Fruit fly (Drosophila melanogaster): ENCODE measurements around the gene Gale.

Gene Gale

dm6 chr3L:642865-643738 is 5.3 kb upstream of the Gale start:
- no peak for TF ChIP-seq CG31627 (GFP tag; optimal IDR thresholded peaks at IDR 0.05)
- peak; percentile 0 for TF ChIP-seq vri (GFP tag; optimal IDR thresholded peaks at IDR 0.05)
- peak; percentile 92 for TF ChIP-seq fkh (GFP tag; optimal IDR thresholded peaks at IDR 0.05)

DNA sequence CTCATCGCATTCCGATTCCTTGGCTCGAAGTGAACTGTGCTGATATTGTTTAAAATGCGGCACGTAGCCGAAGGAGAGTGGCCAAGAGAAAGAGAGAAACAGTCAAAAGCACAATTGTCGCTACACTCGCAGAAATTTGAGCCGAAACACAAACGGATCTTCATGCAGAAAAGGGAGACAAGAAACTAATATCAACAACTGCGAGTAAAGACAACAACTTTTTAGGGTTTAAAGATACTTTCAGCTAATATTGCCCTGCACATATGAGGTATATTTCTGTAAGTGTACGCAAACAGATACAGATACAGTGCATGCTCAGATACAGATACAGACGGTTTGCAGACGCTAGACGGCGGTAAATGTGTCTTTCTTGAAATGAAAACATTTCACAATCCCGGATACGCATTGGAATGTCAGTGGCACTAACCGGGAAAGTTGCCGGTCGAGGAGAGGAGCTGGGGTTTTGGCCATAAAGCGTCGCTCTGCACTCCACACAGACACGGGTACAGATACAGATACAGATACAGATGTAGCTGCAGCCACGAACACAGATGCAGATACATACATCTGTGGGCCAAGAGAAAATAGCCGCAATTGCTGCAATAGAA is 4.1 kb upstream of the Gale start:
- peak; percentile 86 for TF ChIP-seq CG1621 (tag; optimal IDR thresholded peaks at IDR 0.05)
- TF ChIP-seq fd85E (GFP tag; optimal IDR thresholded peaks at IDR 0.05): peak; percentile 65
- peak; percentile 92 for TF ChIP-seq Eip75B (GFP tag; optimal IDR thresholded peaks at IDR 0.05)
- TF ChIP-seq Eip93F (GFP tag; optimal IDR thresholded peaks at IDR 0.05): peak; percentile 47
- TF ChIP-seq CG6276 (GFP tag; optimal IDR thresholded peaks at IDR 0.05): peak; percentile 87
- peak; percentile 82 for TF ChIP-seq dsx (GFP tag; optimal IDR thresholded peaks at IDR 0.05; ENCODE audit: poor library complexity, severe bottlenecking)
- TF ChIP-seq Hr39 (GFP tag; optimal IDR thresholded peaks at IDR 0.05): peak; percentile 91
- TF ChIP-seq CG6792 (GFP tag; optimal IDR thresholded peaks at IDR 0.05): peak; percentile 89
- peak; percentile 77 for TF ChIP-seq CG6808 (GFP tag; optimal IDR thresholded peaks at IDR 0.05)
- peak; percentile 94 for TF ChIP-seq CG15336 (GFP tag; IDR thresholded peaks at IDR 0.05)
- TF ChIP-seq CG9139 (GFP tag; optimal IDR thresholded peaks at IDR 0.05): peak; percentile 50
- TF ChIP-seq achi (GFP tag; optimal IDR thresholded peaks at IDR 0.05): peak; percentile 92
- peak; percentile 81 for TF ChIP-seq CG3032 (tag; optimal IDR thresholded peaks at IDR 0.05)
- TF ChIP-seq Hr38 (GFP tag; optimal IDR thresholded peaks at IDR 0.05): peak; percentile 70
- TF ChIP-seq Hr4 (GFP tag; optimal IDR thresholded peaks at IDR 0.05): peak; percentile 98
- TF ChIP-seq CG31627 (GFP tag; optimal IDR thresholded peaks at IDR 0.05): peak; percentile 91
- peak; percentile 89 for TF ChIP-seq topi (GFP tag; optimal IDR thresholded peaks at IDR 0.05)
- peak; percentile 87 for TF ChIP-seq lz (GFP tag; optimal IDR thresholded peaks at IDR 0.05)
- TF ChIP-seq CG7368 (GFP tag; optimal IDR thresholded peaks at IDR 0.05): peak; percentile 92
- peak; percentile 92 for TF ChIP-seq Gug (GFP tag; IDR thresholded peaks at IDR 0.05)
- TF ChIP-seq net (GFP tag; optimal IDR thresholded peaks at IDR 0.05): peak; percentile 90
- TF ChIP-seq spab (GFP tag; optimal IDR thresholded peaks at IDR 0.05): peak; percentile 77
- peak; percentile 84 for TF ChIP-seq CG11902 (GFP tag; optimal IDR thresholded peaks at IDR 0.05)
- peak; percentile 95 for TF ChIP-seq eg (GFP tag; IDR thresholded peaks at IDR 0.05)
- peak; percentile 96 for TF ChIP-seq CG4318 (GFP tag; optimal IDR thresholded peaks at IDR 0.05)
- TF ChIP-seq pdm3 (GFP tag; optimal IDR thresholded peaks at IDR 0.05): peak; percentile 94
- peak; percentile 80 for TF ChIP-seq fkh (GFP tag; optimal IDR thresholded peaks at IDR 0.05)
- peak; percentile 92 for TF ChIP-seq cyc (GFP tag; optimal IDR thresholded peaks at IDR 0.05)
- TF ChIP-seq svp (GFP tag): peak; percentile 93
- peak; percentile 82 for TF ChIP-seq Ets21C (GFP tag; optimal IDR thresholded peaks at IDR 0.05)
- TF ChIP-seq CG8319 (GFP tag; optimal IDR thresholded peaks at IDR 0.05): peak; percentile 81
- peak; percentile 76 for TF ChIP-seq vri (GFP tag; optimal IDR thresholded peaks at IDR 0.05)
- peak; percentile 98 for TF ChIP-seq dac (GFP tag; optimal IDR thresholded peaks at IDR 0.05)
- peak; percentile 94 for TF ChIP-seq CG8119 (GFP tag; IDR thresholded peaks at IDR 0.05)
- peak; percentile 92 for TF ChIP-seq CG10631 (GFP tag; optimal IDR thresholded peaks at IDR 0.05)
- peak; percentile 80 for TF ChIP-seq CG6854 (GFP tag; optimal IDR thresholded peaks at IDR 0.05)
- TF ChIP-seq OdsH (GFP tag; optimal IDR thresholded peaks at IDR 0.05): peak; percentile 95
- TF ChIP-seq Eip78C (GFP tag): peak; percentile 97
- TF ChIP-seq salr (GFP tag; optimal IDR thresholded peaks at IDR 0.05): peak; percentile 75 to 93
- peak; percentile 82 for TF ChIP-seq fd59A (GFP tag; optimal IDR thresholded peaks at IDR 0.05)
- TF ChIP-seq Met (GFP tag; optimal IDR thresholded peaks at IDR 0.05): peak; percentile 92
- TF ChIP-seq Lpt (GFP tag; optimal IDR thresholded peaks at IDR 0.05): peak; percentile 95
- peak; percentile 62 to 67 for TF ChIP-seq ss (GFP tag; optimal IDR thresholded peaks at IDR 0.05)
- peak; percentile 59 for TF ChIP-seq Blimp-1 (GFP tag; optimal IDR thresholded peaks at IDR 0.05)
- peak; percentile 91 for TF ChIP-seq esn (GFP tag; optimal IDR thresholded peaks at IDR 0.05)
- peak; percentile 77 for TF ChIP-seq CG16779 (tag; optimal IDR thresholded peaks at IDR 0.05)

All from whole organism, prepupa.